Worm (Caenorhabditis elegans) whole organism, young adult: ENCODE results near the gene srw-40.

Experiments
- F39B2.1 ChIP-seq: fragments of 200-800 bp; sonication (Bioruptor generic); IDR thresholded peaks from 2 replicates; pipeline ENCODE4 v1.3.6; 2022; ENCODE audit warnings: missing genetic modification reagents, missing genetic modification characterization, missing compliant biosample characterization
- F55B11.4 ChIP-seq: sonication (generic microtip); optimal IDR thresholded peaks from 2 replicates; lab custom pipeline; 2016; ENCODE audit warnings: missing compliant biosample characterization, missing genetic modification characterization, borderline replicate concordance; ENCODE audit not compliant: insufficient read depth
- aptf-3 ChIP-seq: fragments of 200-800 bp; sonication (Bioruptor generic); IDR thresholded peaks from 2 replicates; pipeline ENCODE4 v1.3.6; 2022; ENCODE audit warnings: missing genetic modification characterization, missing compliant biosample characterization
- attf-6 ChIP-seq: fragments of 200-800 bp; sonication (Bioruptor generic); IDR thresholded peaks from 2 replicates; pipeline ENCODE4 v1.3.6; 2022; ENCODE audit warnings: missing genetic modification reagents, missing genetic modification characterization, missing compliant biosample characterization
- hsf-1 ChIP-seq: fragments of 200-800 bp; sonication (Bioruptor generic); IDR thresholded peaks from 2 replicates; pipeline ENCODE4 v1.3.6; 2022; ENCODE audit warnings: missing genetic modification reagents, missing genetic modification characterization, missing compliant biosample characterization
- lin-35 ChIP-seq, 3 experiments: fragments of 150-350 bp in 2 of 3; sonication (generic microtip) in 1 of 3; optimal IDR thresholded peaks; 2 replicates each; lab custom pipeline; 2014 to 2018; ENCODE audit warnings: missing biosample characterization in 3 of 3, missing genetic modification characterization in 3 of 3, missing genetic modification reagents in 3 of 3
- repo-1 ChIP-seq: sonication (generic microtip); optimal IDR thresholded peaks from 2 replicates; lab custom pipeline; 2017; ENCODE audit warnings: mild to moderate bottlenecking, missing genetic modification characterization, missing compliant biosample characterization

ce11 chrII:4316011-4316410, at the start of gene srw-40:
- TF ChIP-seq aptf-3 (GFP tag; lab: Robert Waterston, UW) (no peak), attf-6 (GFP tag; lab: Robert Waterston, UW) (no peak), hsf-1 (no peak), F39B2.1 (GFP tag; lab: Robert Waterston, UW) (no peak), lin-35 (GFP tag; optimal IDR thresholded peaks at IDR 0.05; lab: Kevin White, UChicago) (no peak), repo-1 (tag; lab: Kevin White, UChicago) (no peak), F55B11.4 (tag; lab: Kevin White, UChicago) (no peak)
